Worm (Caenorhabditis elegans) whole organism, late embryonic: ENCODE data around the gene gsnl-1.

Experiments
- ama-1 ChIP-seq: fragments of 150-350 bp; optimal IDR thresholded peaks from 2 replicates; lab custom pipeline; 2014
- ceh-2 ChIP-seq: sonication (generic microtip); optimal IDR thresholded peaks from 2 replicates; lab custom pipeline; 2016; ENCODE audit warnings: missing genotype, missing genetic modification characterization, missing compliant biosample characterization
- ceh-22 ChIP-seq: sonication (generic microtip); optimal IDR thresholded peaks from 2 replicates; lab custom pipeline; 2017; ENCODE audit warnings: missing biosample characterization, missing genetic modification characterization
- ceh-45 ChIP-seq: fragments of 200-800 bp; sonication (Bioruptor generic); IDR thresholded peaks from 2 replicates; pipeline ENCODE4 v1.3.6; 2022; ENCODE audit warnings: missing genetic modification reagents, missing genetic modification characterization, missing compliant biosample characterization
- pag-3 ChIP-seq: sonication (generic microtip); optimal IDR thresholded peaks from 2 replicates; lab custom pipeline; 2016; ENCODE audit warnings: missing compliant biosample characterization, missing genetic modification characterization, borderline replicate concordance
- pha-4 ChIP-seq: fragments of 150-350 bp; optimal IDR thresholded peaks from 2 replicates; lab custom pipeline; 2018; ENCODE audit warnings: missing biosample characterization, missing genetic modification reagents, missing genetic modification characterization
- pqm-1 ChIP-seq: sonication (generic microtip); optimal IDR thresholded peaks from 2 replicates; lab custom pipeline; 2016; ENCODE audit warnings: missing genetic modification characterization, missing compliant biosample characterization
- pros-1 ChIP-seq: fragments of 150-350 bp; optimal IDR thresholded peaks from 2 replicates; lab custom pipeline; 2014; ENCODE audit warnings: missing biosample characterization, missing genetic modification reagents, missing genetic modification characterization
- sox-2 ChIP-seq: fragments of 200-800 bp; sonication (Bioruptor generic); IDR thresholded peaks from 2 replicates; pipeline ENCODE4 v1.3.6; 2022; ENCODE audit warnings: missing genetic modification reagents, missing genetic modification characterization, missing compliant biosample characterization
- sox-4 ChIP-seq: sonication (generic microtip); optimal IDR thresholded peaks from 2 replicates; lab custom pipeline; 2017; ENCODE audit warnings: mild to moderate bottlenecking, missing genetic modification characterization, inconsistent platforms, missing compliant biosample characterization
- ttx-3 ChIP-seq: sonication (generic microtip); optimal IDR thresholded peaks from 2 replicates; lab custom pipeline; 2016; ENCODE audit warnings: missing genetic modification reagents, missing genetic modification characterization, missing compliant biosample characterization
- unc-55 ChIP-seq: sonication (generic microtip); optimal IDR thresholded peaks from 2 replicates; lab custom pipeline; 2017; ENCODE audit warnings: missing biosample characterization, missing genetic modification reagents, missing genetic modification characterization
- zip-5 ChIP-seq: sonication (generic microtip); optimal IDR thresholded peaks from 2 replicates; lab custom pipeline; 2016; ENCODE audit warnings: missing genetic modification characterization, missing compliant biosample characterization
- ztf-16 ChIP-seq: sonication (generic microtip); optimal IDR thresholded peaks from 2 replicates; lab custom pipeline; 2017; ENCODE audit warnings: missing genetic modification characterization, missing compliant biosample characterization

DNA sequence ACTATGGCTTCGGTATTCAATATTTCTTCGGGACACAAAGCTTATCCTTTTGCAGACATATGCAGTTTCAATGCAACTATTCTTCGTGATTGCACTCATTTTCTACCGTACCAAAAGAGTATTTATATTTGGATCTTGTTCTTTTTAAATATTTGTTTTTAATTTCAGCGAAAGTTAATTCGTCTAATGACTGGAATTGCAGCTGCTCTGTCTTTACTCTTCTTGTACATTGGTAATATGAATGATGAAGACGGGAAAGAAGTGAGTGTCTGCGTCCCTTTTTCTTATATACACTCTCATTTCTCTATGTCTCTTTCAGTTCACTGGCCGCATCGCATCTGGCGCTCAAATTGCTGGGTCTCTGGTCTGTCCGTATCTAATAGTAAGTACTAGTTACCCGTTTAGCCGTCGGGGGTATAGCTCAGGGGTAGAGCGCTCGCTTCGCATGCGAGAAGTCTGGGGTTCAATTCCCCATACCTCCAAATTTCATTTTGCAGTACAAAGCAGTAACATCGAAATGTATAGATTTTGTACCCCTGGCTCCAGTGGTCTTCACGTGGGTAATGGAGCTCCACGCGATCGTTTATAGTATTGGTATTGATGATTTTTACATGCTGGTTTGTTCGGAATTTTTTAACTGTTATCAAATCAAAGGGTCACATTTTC is 6.4 kb downstream of the gsnl-1 start:
- TF ChIP-seq pha-4 (tag; lab: Kevin White, UChicago) (no peak), ttx-3 (tag; lab: Kevin White, UChicago) (peak; percentile 87), pros-1 (tag; lab: Kevin White, UChicago) (peak; percentile 15), sox-4 (tag; lab: Kevin White, UChicago) (peak; percentile 78), unc-55 (no peak), zip-5 (tag; lab: Kevin White, UChicago) (peak; percentile 47), pqm-1 (peak; percentile 45), ceh-45 (GFP tag; lab: Robert Waterston, UW) (peak; percentile 74; the same call in 1 of the 2 replicates), sox-2 (peak; percentile 84), ztf-16 (tag; lab: Kevin White, UChicago) (peak; percentile 87), ama-1 (lab: Kevin White, UChicago) (no peak), pag-3 (tag; lab: Kevin White, UChicago) (peak; percentile 11), ceh-2 (tag; lab: Kevin White, UChicago) (peak; percentile 77), ceh-22 (tag; lab: Kevin White, UChicago) (no peak)
